Worm (Caenorhabditis elegans): ENCODE measurements around the gene cgt-3.

cgt-3 gene

DNA sequence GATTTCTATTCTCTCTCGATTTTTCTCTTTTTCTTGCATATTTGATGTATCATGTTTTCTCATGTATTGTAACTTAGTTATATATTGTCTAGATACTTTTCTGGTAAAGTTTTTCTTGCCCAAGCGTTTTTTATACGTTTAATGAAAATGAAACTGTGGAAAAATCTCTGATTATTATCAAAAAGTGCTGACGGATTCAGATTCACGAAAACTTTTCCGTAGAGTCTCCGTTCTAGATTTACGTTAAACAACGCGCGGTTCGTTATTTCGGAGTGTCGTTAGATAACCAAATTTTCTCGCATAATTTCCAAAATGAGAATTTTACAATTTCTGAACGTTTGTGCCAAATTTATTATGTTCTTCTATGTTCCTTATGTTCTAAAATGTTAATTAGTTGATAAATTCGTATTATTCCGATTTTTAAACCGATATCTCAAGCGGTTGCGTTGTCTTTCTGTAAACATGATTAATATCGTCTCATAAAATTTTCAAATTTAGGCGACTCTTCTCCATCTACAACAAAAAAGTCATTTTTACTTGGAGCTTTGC lies 7.1 kb downstream of the cgt-3 start, which contains the start of gene ptp-2 (continued):
- TF ChIP-seq hlh-26 (GFP tag; conservative IDR thresholded peaks at IDR 0.05) (no peak), snpc-4 (GFP tag; optimal IDR thresholded peaks at IDR 0.05) (no peak), snpc-4 (tag; optimal IDR thresholded peaks at IDR 0.05) (peak in 1 of 4 experiments; percentile 0), snpc-3.4 (tag; optimal IDR thresholded peaks at IDR 0.05) (no peak), F55B11.4 (tag; optimal IDR thresholded peaks at IDR 0.05; ENCODE audit: borderline replicate concordance, insufficient read depth) (no peak), T26A5.8 (tag; optimal IDR thresholded peaks at IDR 0.05) (no peak), F57C9.4 (tag; optimal IDR thresholded peaks at IDR 0.05) (no peak), attf-3 (GFP tag; conservative IDR thresholded peaks at IDR 0.05) (peak; percentile 95)

DNA sequence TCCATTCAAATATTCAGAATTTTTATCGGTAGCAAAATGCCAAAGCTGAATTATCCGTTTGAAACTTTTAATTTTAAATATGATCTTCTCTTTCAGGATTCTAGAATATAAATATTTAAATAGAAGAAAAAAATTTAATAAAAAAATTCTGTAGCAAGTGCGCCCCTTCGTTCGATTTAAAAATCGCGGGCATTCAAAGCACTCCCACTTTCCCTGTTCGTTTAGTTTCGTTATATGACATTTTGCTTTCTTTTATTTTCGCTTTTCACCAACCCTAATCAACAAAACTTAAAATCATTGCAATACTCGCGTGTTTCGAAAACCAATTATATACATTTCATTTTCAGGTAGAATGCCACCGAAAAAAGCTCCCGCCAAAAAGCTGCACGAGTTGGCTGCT lies 10.5 kb downstream of the cgt-3 start, which contains the start of gene vrk-1:
TSS of gene vrk-1 (plus strand) at position 348 of the 400 bp plus-strand sequence.
- no peak for TF ChIP-seq ztf-22 (GFP tag; optimal IDR thresholded peaks at IDR 0.05)
- no peak for TF ChIP-seq ztf-25 (GFP tag; IDR thresholded peaks at IDR 0.05)
- TF ChIP-seq aptf-3 (GFP tag; IDR thresholded peaks at IDR 0.05), result no peak
- peak; percentile 35 for TF ChIP-seq madf-6 (GFP tag; IDR thresholded peaks at IDR 0.05)
- no peak for TF ChIP-seq ztf-3 (GFP tag; optimal IDR thresholded peaks at IDR 0.05)
- TF ChIP-seq hlh-26 (GFP tag; conservative IDR thresholded peaks at IDR 0.05), result no peak

DNA sequence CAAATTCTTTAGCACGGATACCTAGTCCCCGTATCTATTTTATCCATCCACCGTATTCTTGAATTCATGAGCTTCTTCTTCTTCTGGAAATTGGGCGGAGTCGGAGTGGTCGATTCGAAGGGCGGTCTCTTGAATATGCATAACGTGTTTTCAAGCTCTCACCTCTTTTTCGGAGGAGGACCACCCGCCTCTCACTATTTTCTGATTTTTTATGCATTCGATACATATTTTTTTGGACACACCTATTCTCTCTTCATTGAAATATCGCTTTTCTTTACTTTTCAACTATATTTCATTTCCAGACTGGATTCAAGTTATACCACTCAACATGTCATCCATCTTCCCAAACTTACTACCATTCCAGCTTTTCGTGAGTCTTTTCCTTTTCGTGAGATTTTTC lies 17.4 kb downstream of the cgt-3 start, which contains the start of gene egl-44:
TSS of gene egl-44 (plus strand) at position 301 of the 400 bp plus-strand sequence.
- no peak for TF ChIP-seq let-526 (GFP tag; IDR thresholded peaks at IDR 0.05)
- TF ChIP-seq ceh-100 (GFP tag; IDR thresholded peaks at IDR 0.05), result no peak
- TF ChIP-seq F55B11.4 (tag; optimal IDR thresholded peaks at IDR 0.05; ENCODE audit: borderline replicate concordance, insufficient read depth), result no peak
- no peak for TF ChIP-seq dpl-1 (GFP tag; optimal IDR thresholded peaks at IDR 0.05)
- no peak for TF ChIP-seq unc-62 (GFP tag; optimal IDR thresholded peaks at IDR 0.05)
- no peak for TF ChIP-seq D2030.7 (GFP tag; IDR thresholded peaks at IDR 0.05)
- no peak for TF ChIP-seq nfya-1 (tag; optimal IDR thresholded peaks at IDR 0.05; ENCODE audit: borderline replicate concordance, insufficient read depth)
- TF ChIP-seq B0019.2 (GFP tag; conservative IDR thresholded peaks at IDR 0.05), result no peak
- no peak for TF ChIP-seq dox-1 (GFP tag; IDR thresholded peaks at IDR 0.05)
- TF ChIP-seq rcor-1 (GFP tag; IDR thresholded peaks at IDR 0.05), result no peak
- no peak for TF ChIP-seq F23B12.7 (tag; optimal IDR thresholded peaks at IDR 0.05; ENCODE audit: insufficient read depth)

DNA sequence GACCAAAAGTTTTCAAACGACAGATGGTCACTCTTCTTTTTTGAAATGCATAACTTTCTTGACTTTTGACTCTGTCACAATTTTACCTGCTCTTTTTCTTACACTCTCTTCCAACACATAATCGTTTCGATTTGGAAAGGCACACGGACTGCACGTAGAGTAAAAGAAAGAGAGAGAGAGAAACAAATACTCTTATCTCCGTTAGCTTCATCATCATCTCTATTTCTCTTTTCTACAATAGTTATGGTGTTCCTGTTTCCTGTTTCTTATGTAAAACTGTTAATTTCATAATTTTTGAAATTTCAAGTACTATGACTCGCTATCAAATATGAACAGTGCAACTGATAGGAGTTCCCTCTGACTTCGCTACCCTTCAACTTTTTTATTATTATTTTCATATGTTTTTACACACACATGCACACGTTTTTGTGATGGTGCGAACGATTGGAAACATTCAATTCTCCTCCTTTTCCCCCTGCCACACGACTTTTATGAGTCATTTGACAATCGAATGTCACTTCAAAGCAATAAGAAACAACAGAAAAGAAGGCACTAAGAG lies 19.1 kb downstream of the cgt-3 start:
- peak; percentile 54 for TF ChIP-seq ets-4 (GFP tag; optimal IDR thresholded peaks at IDR 0.05)
- TF ChIP-seq let-607 (tag; optimal IDR thresholded peaks at IDR 0.05), result peak; percentile 71 to 72
- peak; percentile 27 for TF ChIP-seq F23B12.7 (tag; optimal IDR thresholded peaks at IDR 0.05; ENCODE audit: insufficient read depth)
- TF ChIP-seq ccch-3 (GFP tag; optimal IDR thresholded peaks at IDR 0.05), result no peak
- no peak for TF ChIP-seq xnd-1 (tag; optimal IDR thresholded peaks at IDR 0.05)
- no peak for TF ChIP-seq Y67H2A.10 (GFP tag; conservative IDR thresholded peaks at IDR 0.05)
- TF ChIP-seq repo-1 (tag; optimal IDR thresholded peaks at IDR 0.05), result no peak
- no peak for TF ChIP-seq tbp1 (GFP tag; optimal IDR thresholded peaks at IDR 0.05)
- no peak for TF ChIP-seq ama-1 (optimal IDR thresholded peaks at IDR 0.05)
- TF ChIP-seq ama-1 (GFP tag; optimal IDR thresholded peaks at IDR 0.05), result no peak
- no peak for TF ChIP-seq ztf-28 (GFP tag; IDR thresholded peaks at IDR 0.05)
- TF ChIP-seq snpc-4 (GFP tag; optimal IDR thresholded peaks at IDR 0.05), result no peak
- TF ChIP-seq snpc-4 (tag; optimal IDR thresholded peaks at IDR 0.05), result peak in 1 of 4 experiments; percentile 0
- no peak for TF ChIP-seq snpc-3.4 (tag; optimal IDR thresholded peaks at IDR 0.05)
- no peak for TF ChIP-seq lin-26 (GFP tag; IDR thresholded peaks at IDR 0.05)
- TF ChIP-seq madf-10 (tag; optimal IDR thresholded peaks at IDR 0.05), result no peak
- TF ChIP-seq rpc-1 (optimal IDR thresholded peaks at IDR 0.05), result no peak
- TF ChIP-seq rpc-1 (tag; optimal IDR thresholded peaks at IDR 0.05), result no peak
- no peak for TF ChIP-seq B0035.1 (tag; optimal IDR thresholded peaks at IDR 0.05)
- TF ChIP-seq sptf-2 (GFP tag; optimal IDR thresholded peaks at IDR 0.05), result no peak
- no peak for TF ChIP-seq ceh-91 (GFP tag; IDR thresholded peaks at IDR 0.05)
- no peak for TF ChIP-seq ztf-6 (GFP tag; IDR thresholded peaks at IDR 0.05)
- TF ChIP-seq unc-62 (GFP tag; optimal IDR thresholded peaks at IDR 0.05), result peak; percentile 66
- no peak for TF ChIP-seq let-526 (GFP tag; IDR thresholded peaks at IDR 0.05)
- TF ChIP-seq sea-2 (GFP tag; IDR thresholded peaks at IDR 0.05), result no peak
- no peak for TF ChIP-seq ceh-100 (GFP tag; IDR thresholded peaks at IDR 0.05)
